Fruit fly (Drosophila melanogaster) Kc167 (cell line): ENCODE measurements around the gene CG14395.

Experiments used
- Myc ChIP-seq: fragments of >200 bp; optimal IDR thresholded peaks from 2 replicates; lab custom pipeline; 2017; ENCODE audit warnings: missing external identifiers
- Sin3A ChIP-seq: fragments of >200 bp; optimal IDR thresholded peaks from 2 replicates; lab custom pipeline; 2018; ENCODE audit warnings: missing external identifiers
- h ChIP-seq: fragments of >200 bp; optimal IDR thresholded peaks from 3 replicates; lab custom pipeline; 2018; ENCODE audit warnings: missing external identifiers
- insv ChIP-seq: fragments of >200 bp; optimal IDR thresholded peaks from 3 replicates; lab custom pipeline; 2018; ENCODE audit warnings: missing external identifiers
- psq ChIP-seq: fragments of >200 bp; optimal IDR thresholded peaks from 2 replicates; lab custom pipeline; 2017; ENCODE audit warnings: missing external identifiers
- ttk ChIP-seq: sonication (Bioruptor generic); optimal IDR thresholded peaks from 2 replicates; lab custom pipeline; 2017; ENCODE audit warnings: missing external identifiers

CG14395 gene

dm6 chr3R:12642051-12642532, 20.5 kb upstream of the CG14395 start, which contains the start of gene CG6753:
TSS of gene CG6753 (minus strand) at chr3R:12642482.
- TF ChIP-seq psq (no peak), Sin3A (lab: Kevin White, UChicago) (no peak)

- TF ChIP-seq insv (lab: Kevin White, UChicago), result no peak
- TF ChIP-seq Sin3A (lab: Kevin White, UChicago), result no peak
- TF ChIP-seq psq, result no peak
These were observed 17.9 kb upstream of the CG14395 start for dm6 chr3R:12644621-12645310.

- TF ChIP-seq psq (no peak), insv (lab: Kevin White, UChicago) (no peak), h (lab: Kevin White, UChicago) (no peak), Sin3A (lab: Kevin White, UChicago) (no peak), Myc (lab: Kevin White, UChicago) (no peak), ttk (lab: Kevin White, UChicago) (no peak)
These were observed 16.8 kb upstream of the CG14395 start for dm6 chr3R:12645771-12646317.

dm6 chr3R:12646926-12647325, 15.7 kb upstream of the CG14395 start:
- TF ChIP-seq Myc (lab: Kevin White, UChicago), result no peak
- no peak for TF ChIP-seq insv (lab: Kevin White, UChicago)
- TF ChIP-seq psq, result no peak
- TF ChIP-seq Sin3A (lab: Kevin White, UChicago), result no peak
- TF ChIP-seq h (lab: Kevin White, UChicago), result no peak
- no peak for TF ChIP-seq ttk (lab: Kevin White, UChicago)

- TF ChIP-seq insv (lab: Kevin White, UChicago) (no peak), Myc (lab: Kevin White, UChicago) (no peak), ttk (lab: Kevin White, UChicago) (no peak), psq (no peak), h (lab: Kevin White, UChicago) (no peak), Sin3A (lab: Kevin White, UChicago) (no peak)
These were observed 15.3 kb upstream of the CG14395 start for dm6 chr3R:12647348-12647747.

- TF ChIP-seq h (lab: Kevin White, UChicago), result no peak
These were observed 14.7 kb upstream of the CG14395 start, which contains the start of gene Dtg for dm6 chr3R:12647954-12648353. TSS of gene Dtg (plus strand) at chr3R:12648058.

- TF ChIP-seq Sin3A (lab: Kevin White, UChicago), result no peak
- no peak for TF ChIP-seq Myc (lab: Kevin White, UChicago)
- no peak for TF ChIP-seq insv (lab: Kevin White, UChicago)
- no peak for TF ChIP-seq ttk (lab: Kevin White, UChicago)
- TF ChIP-seq h (lab: Kevin White, UChicago), result no peak
- TF ChIP-seq psq, result no peak
These were observed 13.3 kb upstream of the CG14395 start for dm6 chr3R:12649099-12650029.

dm6 chr3R:12650537-12650936, 12.1 kb upstream of the CG14395 start:
- no peak for TF ChIP-seq Myc (lab: Kevin White, UChicago)
- no peak for TF ChIP-seq h (lab: Kevin White, UChicago)
- no peak for TF ChIP-seq psq
- no peak for TF ChIP-seq insv (lab: Kevin White, UChicago)
- no peak for TF ChIP-seq Sin3A (lab: Kevin White, UChicago)
- no peak for TF ChIP-seq ttk (lab: Kevin White, UChicago)

- no peak for TF ChIP-seq h (lab: Kevin White, UChicago)
- TF ChIP-seq ttk (lab: Kevin White, UChicago), result no peak
- no peak for TF ChIP-seq insv (lab: Kevin White, UChicago)
- TF ChIP-seq Sin3A (lab: Kevin White, UChicago), result no peak
- no peak for TF ChIP-seq psq
- no peak for TF ChIP-seq Myc (lab: Kevin White, UChicago)
These were observed 9.9 kb upstream of the CG14395 start for dm6 chr3R:12652736-12653135.

dm6 chr3R:12653511-12654252, 8.9 kb upstream of the CG14395 start:
- TF ChIP-seq Sin3A (lab: Kevin White, UChicago) (no peak), insv (lab: Kevin White, UChicago) (no peak), Myc (lab: Kevin White, UChicago) (no peak), ttk (lab: Kevin White, UChicago) (no peak)

dm6 chr3R:12654253-12654623, 8.4 kb upstream of the CG14395 start, which contains the start of gene CG6225:
TSS of gene CG6225 (plus strand) at chr3R:12654577.
- TF ChIP-seq insv (lab: Kevin White, UChicago) (no peak), Sin3A (lab: Kevin White, UChicago) (no peak), psq (no peak), ttk (lab: Kevin White, UChicago) (no peak), Myc (lab: Kevin White, UChicago) (no peak), h (lab: Kevin White, UChicago) (no peak)
